Worm (Caenorhabditis elegans): Measurements from ENCODE around the gene Y45F10C.1.
A peak's percentile ranks its signal among the peaks of the same experiment; 100 is the strongest.

Y45F10C.1 gene

ce11 chrIV:13698603-13699002 is 39.3 kb upstream of the Y45F10C.1 start, which contains the start of gene T23G4.127:
T23G4.127 (minus strand) TSS chrIV:13698703.
- TF ChIP-seq zag-1 (tag; optimal IDR thresholded peaks at IDR 0.05) (no peak), pqm-1 (tag; optimal IDR thresholded peaks at IDR 0.05) (no peak), unc-39 (tag; optimal IDR thresholded peaks at IDR 0.05) (no peak), nhr-11 (tag; optimal IDR thresholded peaks at IDR 0.05) (no peak), nfya-1 (tag; optimal IDR thresholded peaks at IDR 0.05; ENCODE audit: insufficient read depth) (no peak), nhr-23 (tag; optimal IDR thresholded peaks at IDR 0.05) (no peak), unc-62 (GFP tag; optimal IDR thresholded peaks at IDR 0.05) (no peak), elt-1 (tag; optimal IDR thresholded peaks at IDR 0.05) (no peak), hmg-11 (tag; optimal IDR thresholded peaks at IDR 0.05) (no peak), ztf-11 (tag; optimal IDR thresholded peaks at IDR 0.05) (no peak), ztf-4 (tag; optimal IDR thresholded peaks at IDR 0.05) (no peak), snpc-4 (tag; optimal IDR thresholded peaks at IDR 0.05) (no peak), sea-2 (GFP tag; optimal IDR thresholded peaks at IDR 0.05) (no peak), elt-2 (tag; optimal IDR thresholded peaks at IDR 0.05) (no peak), aly-2 (tag; optimal IDR thresholded peaks at IDR 0.05) (no peak), nhr-237 (tag; optimal IDR thresholded peaks at IDR 0.05) (no peak), skn-1 (tag; optimal IDR thresholded peaks at IDR 0.05) (no peak)

ce11 chrIV:13696900-13697299 is 37.6 kb upstream of the Y45F10C.1 start:
- TF ChIP-seq nfya-1 (tag; optimal IDR thresholded peaks at IDR 0.05; ENCODE audit: insufficient read depth) (peak; percentile 3), ceh-16 (tag; optimal IDR thresholded peaks at IDR 0.05) (no peak)

- no peak for TF ChIP-seq R02D3.7 (tag; optimal IDR thresholded peaks at IDR 0.05)
- no peak for TF ChIP-seq nhr-25 (tag; optimal IDR thresholded peaks at IDR 0.05)
- no peak for TF ChIP-seq ZK546.5 (tag; optimal IDR thresholded peaks at IDR 0.05)
- TF ChIP-seq ceh-9 (tag; optimal IDR thresholded peaks at IDR 0.05): no peak
- TF ChIP-seq nfya-1 (tag; optimal IDR thresholded peaks at IDR 0.05; ENCODE audit: insufficient read depth): peak; percentile 35
- TF ChIP-seq ceh-28 (tag; optimal IDR thresholded peaks at IDR 0.05): peak; percentile 42
- peak; percentile 28 for TF ChIP-seq elt-1 (tag; optimal IDR thresholded peaks at IDR 0.05)
- no peak for TF ChIP-seq egl-5 (tag; optimal IDR thresholded peaks at IDR 0.05)
- no peak for TF ChIP-seq ceh-82 (tag; optimal IDR thresholded peaks at IDR 0.05)
- no peak for TF ChIP-seq sea-2 (GFP tag; optimal IDR thresholded peaks at IDR 0.05)
- TF ChIP-seq nhr-76 (tag; optimal IDR thresholded peaks at IDR 0.05): no peak
- TF ChIP-seq ztf-11 (tag; optimal IDR thresholded peaks at IDR 0.05): no peak
- TF ChIP-seq nhr-28 (tag; optimal IDR thresholded peaks at IDR 0.05): no peak
- no peak for TF ChIP-seq ama-1 (optimal IDR thresholded peaks at IDR 0.05)
- no peak for TF ChIP-seq fos-1 (tag; optimal IDR thresholded peaks at IDR 0.05)
- peak; percentile 99 for TF ChIP-seq lin-39 (tag; optimal IDR thresholded peaks at IDR 0.05)
- no peak for TF ChIP-seq fkh-2 (tag; optimal IDR thresholded peaks at IDR 0.05)
- peak; percentile 98 for TF ChIP-seq unc-62 (GFP tag; optimal IDR thresholded peaks at IDR 0.05)
- TF ChIP-seq unc-39 (tag; optimal IDR thresholded peaks at IDR 0.05): no peak
- TF ChIP-seq aly-2 (tag; optimal IDR thresholded peaks at IDR 0.05): no peak
- TF ChIP-seq snpc-4 (tag; optimal IDR thresholded peaks at IDR 0.05): peak; percentile 1
- TF ChIP-seq fkh-10 (GFP tag; optimal IDR thresholded peaks at IDR 0.05): no peak
- TF ChIP-seq hmg-11 (tag; optimal IDR thresholded peaks at IDR 0.05): peak; percentile 12
- TF ChIP-seq pha-4 (tag; optimal IDR thresholded peaks at IDR 0.05): no peak
- TF ChIP-seq nhr-11 (tag; optimal IDR thresholded peaks at IDR 0.05): no peak
- TF ChIP-seq elt-3 (tag; optimal IDR thresholded peaks at IDR 0.05): no peak
- no peak for TF ChIP-seq daf-12 (tag; optimal IDR thresholded peaks at IDR 0.05)
- no peak for TF ChIP-seq nhr-237 (tag; optimal IDR thresholded peaks at IDR 0.05)
- TF ChIP-seq nhr-43 (tag; optimal IDR thresholded peaks at IDR 0.05; ENCODE audit: poor library complexity, severe bottlenecking): no peak
- TF ChIP-seq ztf-4 (tag; optimal IDR thresholded peaks at IDR 0.05): no peak
- no peak for TF ChIP-seq mml-1 (tag; optimal IDR thresholded peaks at IDR 0.05)
- no peak for TF ChIP-seq nhr-67 (tag; optimal IDR thresholded peaks at IDR 0.05)
- no peak for TF ChIP-seq ceh-16 (tag; optimal IDR thresholded peaks at IDR 0.05)
- no peak for TF ChIP-seq elt-2 (tag; optimal IDR thresholded peaks at IDR 0.05)
- TF ChIP-seq zag-1 (tag; optimal IDR thresholded peaks at IDR 0.05): no peak
- no peak for TF ChIP-seq eor-1 (tag; optimal IDR thresholded peaks at IDR 0.05)
- TF ChIP-seq lsy-12 (tag; optimal IDR thresholded peaks at IDR 0.05): no peak
- no peak for TF ChIP-seq nhr-77 (tag; optimal IDR thresholded peaks at IDR 0.05)
- no peak for TF ChIP-seq mdl-1 (tag; optimal IDR thresholded peaks at IDR 0.05)
- no peak for TF ChIP-seq jun-1 (tag; optimal IDR thresholded peaks at IDR 0.05)
These were observed 36.5 kb upstream of the Y45F10C.1 start for ce11 chrIV:13695720-13696364.

All from whole organism, L3 larva.